Fruit fly (Drosophila melanogaster) whole organism, embryonic: ENCODE measurements around the gene CG13097.

Experiments used
- B-H2 ChIP-seq: fragments of 200-800 bp; sonication (Bioruptor generic); optimal IDR thresholded peaks from 2 replicates; lab custom pipeline; 2018; ENCODE audit warnings: missing biosample characterization, mild to moderate bottlenecking, missing genetic modification characterization
- Bgb ChIP-seq: fragments of 200-800 bp; sonication (Bioruptor generic); IDR thresholded peaks from 2 replicates; pipeline ENCODE4 v1.3.6; 2022; ENCODE audit warnings: missing biosample characterization, missing genetic modification characterization; ENCODE audit not compliant: partially characterized antibody
- CG10274 ChIP-seq: fragments of 200-800 bp; sonication (Bioruptor generic); optimal IDR thresholded peaks from 3 replicates; lab custom pipeline; 2017; ENCODE audit warnings: missing biosample characterization, mild to moderate bottlenecking, missing genetic modification characterization
- CG10565 ChIP-seq: fragments of 200-800 bp; sonication (Bioruptor generic); optimal IDR thresholded peaks from 3 replicates; lab custom pipeline; 2016; ENCODE audit warnings: missing biosample characterization, mild to moderate bottlenecking, missing genetic modification characterization
- CG11398 ChIP-seq: fragments of 200-800 bp; sonication (Bioruptor generic); optimal IDR thresholded peaks from 2 replicates; lab custom pipeline; 2016; ENCODE audit warnings: missing biosample characterization, missing genetic modification characterization
- CG11456 ChIP-seq: fragments of 200-800 bp; sonication (Bioruptor generic); IDR thresholded peaks from 3 replicates; pipeline ENCODE4 v1.3.6; 2022; ENCODE audit warnings: missing biosample characterization, missing genetic modification characterization
- CG11695 ChIP-seq: fragments of 200-800 bp; sonication (Bioruptor generic); IDR thresholded peaks from 3 replicates; pipeline ENCODE4 v1.3.6; 2022; ENCODE audit warnings: missing biosample characterization, missing genetic modification characterization
- CG12391 ChIP-seq: fragments of 200-800 bp; sonication (Bioruptor generic); optimal IDR thresholded peaks from 3 replicates; lab custom pipeline; 2018; ENCODE audit warnings: missing biosample characterization, mild to moderate bottlenecking, missing genetic modification characterization, moderate library complexity
- CG1602 ChIP-seq: fragments of 200-800 bp; sonication (Bioruptor generic); optimal IDR thresholded peaks from 3 replicates; lab custom pipeline; 2016; ENCODE audit warnings: missing biosample characterization, missing genetic modification characterization
- CG1603 ChIP-seq: fragments of 200-800 bp; sonication (Bioruptor generic); optimal IDR thresholded peaks from 2 replicates; lab custom pipeline; 2019; ENCODE audit warnings: missing biosample characterization, mild to moderate bottlenecking, missing genetic modification characterization, moderate library complexity
- CG1647 ChIP-seq: fragments of 200-800 bp; sonication (Bioruptor generic); optimal IDR thresholded peaks from 3 replicates; lab custom pipeline; 2016; ENCODE audit warnings: missing biosample characterization, missing genetic modification characterization
- CG16813 ChIP-seq: fragments of 200-800 bp; sonication (Bioruptor generic); IDR thresholded peaks from 3 replicates; pipeline ENCODE4 v1.3.6; 2022; ENCODE audit warnings: missing biosample characterization, missing genetic modification characterization; ENCODE audit not compliant: partially characterized antibody
- CG17361 ChIP-seq: fragments of 200-800 bp; sonication (Bioruptor generic); IDR thresholded peaks from 3 replicates; pipeline ENCODE4 v1.3.6; 2022; ENCODE audit warnings: missing biosample characterization, missing genetic modification characterization
- CG17802 ChIP-seq: fragments of 200-800 bp; sonication (Bioruptor generic); optimal IDR thresholded peaks from 2 replicates; lab custom pipeline; 2018; ENCODE audit warnings: missing biosample characterization, mild to moderate bottlenecking, missing genetic modification characterization, moderate library complexity
- CG18011 ChIP-seq: fragments of 200-800 bp; sonication (Bioruptor generic); optimal IDR thresholded peaks from 2 replicates; lab custom pipeline; 2017; ENCODE audit warnings: missing biosample characterization, missing genetic modification characterization, mild to moderate bottlenecking, moderate library complexity, missing genotype
- CG18599 ChIP-seq: fragments of 200-800 bp; sonication (Bioruptor generic); optimal IDR thresholded peaks from 3 replicates; lab custom pipeline; 2017; ENCODE audit warnings: missing biosample characterization, missing genetic modification characterization, mild to moderate bottlenecking, moderate library complexity, missing genetic modification reagents
- CG18619 ChIP-seq: fragments of 200-800 bp; sonication (Bioruptor generic); optimal IDR thresholded peaks from 3 replicates; lab custom pipeline; 2017; ENCODE audit warnings: missing biosample characterization, mild to moderate bottlenecking, missing genetic modification characterization
- CG2129 ChIP-seq: fragments of 200-800 bp; sonication (Bioruptor generic); IDR thresholded peaks from 2 replicates; pipeline ENCODE4 v1.3.6; 2022; ENCODE audit warnings: missing biosample characterization, missing genetic modification characterization; ENCODE audit not compliant: partially characterized antibody
- CG2199 ChIP-seq: fragments of 200-800 bp; sonication (Bioruptor generic); IDR thresholded peaks from 3 replicates; pipeline ENCODE4 v1.3.6; 2022; ENCODE audit warnings: missing biosample characterization, missing genetic modification characterization
- CG2202 ChIP-seq: fragments of 200-800 bp; sonication (Bioruptor generic); optimal IDR thresholded peaks from 2 replicates; lab custom pipeline; 2018; ENCODE audit warnings: missing biosample characterization, mild to moderate bottlenecking, missing genetic modification characterization
- CG30403 ChIP-seq: fragments of 200-800 bp; sonication (Bioruptor generic); optimal IDR thresholded peaks from 3 replicates; lab custom pipeline; 2016; ENCODE audit warnings: missing biosample characterization, missing genetic modification characterization
- CG32532 ChIP-seq: fragments of 200-800 bp; sonication (Bioruptor generic); IDR thresholded peaks from 2 replicates; pipeline ENCODE4 v1.3.6; 2022; ENCODE audit warnings: missing biosample characterization, missing genetic modification characterization
- CG32767 ChIP-seq: fragments of 200-800 bp; sonication (Bioruptor generic); IDR thresholded peaks from 2 replicates; pipeline ENCODE4 v1.3.6; 2022; ENCODE audit warnings: missing biosample characterization, missing genetic modification characterization
- CG33213 ChIP-seq: fragments of 200-800 bp; sonication (Bioruptor generic); optimal IDR thresholded peaks from 3 replicates; lab custom pipeline; 2016; ENCODE audit warnings: missing biosample characterization, missing genetic modification characterization
- CG9215 ChIP-seq: fragments of 200-800 bp; sonication (Bioruptor generic); IDR thresholded peaks from 2 replicates; pipeline ENCODE4 v1.3.6; 2022; ENCODE audit warnings: missing biosample characterization, missing genetic modification characterization
- CG9817 ChIP-seq: fragments of 200-800 bp; sonication (Bioruptor generic); optimal IDR thresholded peaks from 2 replicates; lab custom pipeline; 2018; ENCODE audit warnings: missing biosample characterization, mild to moderate bottlenecking, missing genetic modification characterization, moderate library complexity
- CG9932 ChIP-seq: fragments of 200-800 bp; sonication (Bioruptor generic); IDR thresholded peaks from 2 replicates; pipeline ENCODE4 v1.3.6; 2022; ENCODE audit warnings: missing biosample characterization, missing genetic modification characterization
- CTCF ChIP-seq: fragments of 200-800 bp; sonication (Bioruptor generic); optimal IDR thresholded peaks from 2 replicates; lab custom pipeline; 2017; ENCODE audit warnings: missing biosample characterization, mild to moderate bottlenecking, missing genetic modification characterization, moderate library complexity
- Fer2 ChIP-seq: fragments of 200-800 bp; sonication (Bioruptor generic); optimal IDR thresholded peaks from 2 replicates; lab custom pipeline; 2018; ENCODE audit warnings: missing biosample characterization, mild to moderate bottlenecking, missing genetic modification characterization, moderate library complexity
- MBD-R2 ChIP-seq: fragments of 200-800 bp; sonication (Bioruptor generic); IDR thresholded peaks from 2 replicates; pipeline ENCODE4 v1.3.6; 2022; ENCODE audit warnings: missing biosample characterization, missing genetic modification characterization
- Opbp ChIP-seq: fragments of 200-800 bp; sonication (Bioruptor generic); IDR thresholded peaks from 3 replicates; pipeline ENCODE4 v1.3.6; 2022; ENCODE audit warnings: missing biosample characterization, missing genetic modification characterization; ENCODE audit not compliant: partially characterized antibody
- Optix ChIP-seq: fragments of 200-800 bp; sonication (Bioruptor generic); IDR thresholded peaks from 3 replicates; pipeline ENCODE4 v1.3.6; 2022; ENCODE audit warnings: missing biosample characterization, missing genetic modification characterization
- PHDP ChIP-seq: fragments of 200-800 bp; sonication (Bioruptor generic); optimal IDR thresholded peaks from 3 replicates; lab custom pipeline; 2018; ENCODE audit warnings: missing biosample characterization, mild to moderate bottlenecking, missing genetic modification characterization, moderate library complexity
- Rfx ChIP-seq: fragments of 200-800 bp; sonication (Bioruptor generic); IDR thresholded peaks from 2 replicates; pipeline ENCODE4 v1.3.6; 2022; ENCODE audit warnings: missing biosample characterization, missing genetic modification characterization
- Sry-δ ChIP-seq: fragments of 200-800 bp; sonication (Bioruptor generic); optimal IDR thresholded peaks from 2 replicates; lab custom pipeline; 2016; ENCODE audit warnings: missing biosample characterization, missing genetic modification characterization
- Stat92E ChIP-seq, 3 experiments: fragments of >200 bp in 2 of 3; fragments of 200-800 bp in 1 of 3; sonication (Bioruptor generic) in 1 of 3; optimal IDR thresholded peaks; 2 replicates each; lab custom pipeline; 2017 to 2019; ENCODE audit warnings: missing biosample characterization in 3 of 3, missing genetic modification characterization in 3 of 3, mild to moderate bottlenecking in 1 of 3, moderate library complexity in 1 of 3
- abd-A ChIP-seq: fragments of 200-800 bp; sonication (Bioruptor generic); optimal IDR thresholded peaks from 3 replicates; lab custom pipeline; 2019; ENCODE audit warnings: missing biosample characterization, mild to moderate bottlenecking, missing genetic modification characterization, moderate library complexity
- amos ChIP-seq: fragments of 200-800 bp; sonication (Bioruptor generic); IDR thresholded peaks from 2 replicates; pipeline ENCODE4 v1.3.6; 2022; ENCODE audit warnings: missing biosample characterization, missing genetic modification characterization; ENCODE audit not compliant: partially characterized antibody
- ap ChIP-seq: fragments of 200-800 bp; sonication (Bioruptor generic); IDR thresholded peaks from 2 replicates; pipeline ENCODE4 v1.3.6; 2022; ENCODE audit warnings: missing biosample characterization, missing genetic modification characterization
- bbx ChIP-seq: fragments of 200-800 bp; sonication (Bioruptor generic); IDR thresholded peaks from 2 replicates; pipeline ENCODE4 v1.3.6; 2022; ENCODE audit warnings: missing biosample characterization, missing genetic modification characterization; ENCODE audit not compliant: partially characterized antibody
- cg ChIP-seq: fragments of 200-800 bp; sonication (Bioruptor generic); optimal IDR thresholded peaks from 3 replicates; lab custom pipeline; 2019; ENCODE audit warnings: missing biosample characterization, mild to moderate bottlenecking, missing genetic modification characterization, moderate library complexity
- corto ChIP-seq: fragments of 200-800 bp; sonication (Bioruptor generic); optimal IDR thresholded peaks from 2 replicates; lab custom pipeline; 2016; ENCODE audit warnings: missing biosample characterization, mild to moderate bottlenecking, missing genetic modification characterization, moderate library complexity
- dati ChIP-seq: fragments of 200-800 bp; sonication (Bioruptor generic); IDR thresholded peaks from 2 replicates; pipeline ENCODE4 v1.3.6; 2022; ENCODE audit warnings: missing biosample characterization, missing genetic modification characterization
- dysf ChIP-seq: fragments of 200-800 bp; sonication (Bioruptor generic); IDR thresholded peaks from 3 replicates; pipeline ENCODE4 v1.3.6; 2022; ENCODE audit warnings: missing biosample characterization, missing genetic modification characterization
- en ChIP-seq: fragments of 200-800 bp; sonication (Bioruptor generic); optimal IDR thresholded peaks from 2 replicates; lab custom pipeline; 2016; ENCODE audit warnings: missing biosample characterization, missing genetic modification characterization
- fu2 ChIP-seq: fragments of 200-800 bp; sonication (Bioruptor generic); optimal IDR thresholded peaks from 2 replicates; lab custom pipeline; 2016; ENCODE audit warnings: missing biosample characterization, missing genetic modification characterization
- kni ChIP-seq: fragments of 200-800 bp; sonication (Bioruptor generic); optimal IDR thresholded peaks from 3 replicates; lab custom pipeline; 2017; ENCODE audit warnings: mild to moderate bottlenecking, missing biosample characterization, missing genetic modification reagents, missing genetic modification characterization
- otp ChIP-seq: fragments of 200-800 bp; sonication (Bioruptor generic); IDR thresholded peaks from 3 replicates; pipeline ENCODE4, ENCODE4 v1.3.6; 2022; ENCODE audit warnings: missing biosample characterization, missing genetic modification characterization
- pb ChIP-seq: fragments of 200-800 bp; sonication (Bioruptor generic); optimal IDR thresholded peaks from 3 replicates; lab custom pipeline; 2016; ENCODE audit warnings: missing biosample characterization, missing genetic modification characterization
- pita ChIP-seq: fragments of 200-800 bp; sonication (Bioruptor generic); optimal IDR thresholded peaks from 2 replicates; lab custom pipeline; 2017; ENCODE audit warnings: missing biosample characterization, mild to moderate bottlenecking, missing genetic modification characterization
- row ChIP-seq: fragments of 200-800 bp; sonication (Bioruptor generic); IDR thresholded peaks from 3 replicates; pipeline ENCODE4 v1.3.6; 2022; ENCODE audit warnings: missing biosample characterization, missing genetic modification characterization
- usp ChIP-seq: fragments of >200 bp; optimal IDR thresholded peaks from 2 replicates; lab custom pipeline; 2017; ENCODE audit warnings: missing biosample characterization, missing genetic modification characterization

Gene CG13097

dm6 chr2L:8543102-8543501, 28.4 kb upstream of the CG13097 start (continued):
- TF ChIP-seq fu2 (no peak), CG2129 (GFP tag; lab: Robert Waterston, UW) (no peak), CG1602 (no peak), pb (GFP tag; lab: Kevin White, UChicago) (no peak), Optix (GFP tag; lab: Robert Waterston, UW) (no peak), CG32767 (GFP tag; lab: Robert Waterston, UW) (no peak), en (GFP tag; lab: Kevin White, UChicago) (no peak), CG10274 (GFP tag; lab: Kevin White, UChicago) (no peak), Sry-δ (no peak), CG30403 (GFP tag; lab: Kevin White, UChicago) (no peak), dati (no peak), CG9817 (tag; lab: Kevin White, UChicago) (no peak), usp (GFP tag; lab: Kevin White, UChicago) (no peak), CG17361 (GFP tag; lab: Robert Waterston, UW) (no peak), CG18599 (GFP tag; lab: Kevin White, UChicago) (peak; percentile 20), CG1647 (no peak), CG9215 (no peak), corto (GFP tag; lab: Kevin White, UChicago) (no peak), PHDP (peak; percentile 15), pita (GFP tag; lab: Kevin White, UChicago) (no peak), abd-A (tag; lab: Kevin White, UChicago) (no peak), CG9932 (GFP tag; lab: Robert Waterston, UW) (no peak), Rfx (peak; percentile 37; the same call in 1 of the 2 replicates), CG17802 (tag; lab: Kevin White, UChicago) (no peak), CG2202 (tag; lab: Kevin White, UChicago) (peak; percentile 14), CG33213 (GFP tag; lab: Kevin White, UChicago) (peak; percentile 38), dysf (GFP tag; lab: Robert Waterston, UW) (no peak), CTCF (GFP tag; lab: Kevin White, UChicago) (no peak), kni (no peak), CG10565 (no peak), Opbp (GFP tag; lab: Robert Waterston, UW) (no peak), Fer2 (tag; lab: Kevin White, UChicago) (no peak), CG1603 (tag; lab: Kevin White, UChicago) (peak; percentile 55), bbx (GFP tag; lab: Robert Waterston, UW) (peak; percentile 65), row (GFP tag; lab: Robert Waterston, UW) (peak; percentile 34; the same call in 1 of the 3 replicates), Bgb (GFP tag; lab: Robert Waterston, UW) (peak; percentile 37; the same call in 1 of the 2 replicates), cg (GFP tag; lab: Kevin White, UChicago) (no peak), MBD-R2 (GFP tag; lab: Robert Waterston, UW) (no peak), B-H2 (GFP tag; lab: Kevin White, UChicago) (no peak), CG18619 (GFP tag; lab: Kevin White, UChicago) (no peak), CG11695 (GFP tag; lab: Robert Waterston, UW) (no peak), CG11456 (GFP tag; lab: Robert Waterston, UW) (no peak), amos (GFP tag; lab: Robert Waterston, UW) (peak; percentile 38), CG16813 (GFP tag; lab: Robert Waterston, UW) (no peak; the same call in 2 of the 3 replicates), otp (GFP tag; lab: Robert Waterston, UW) (no peak), Stat92E (GFP tag; optimal IDR thresholded peaks at IDR 0.05; lab: Kevin White, UChicago) (no peak), ap (GFP tag; lab: Robert Waterston, UW) (no peak), CG2199 (GFP tag; lab: Robert Waterston, UW) (no peak), CG12391 (tag; lab: Kevin White, UChicago) (peak; percentile 23), CG32532 (peak; percentile 24; the same call in 1 of the 2 replicates), CG18011 (no peak), CG11398 (GFP tag; lab: Kevin White, UChicago) (no peak)
